Fruit fly (Drosophila melanogaster) whole organism, adult: ENCODE measurements around the gene CG7916.

Experiments
- CG11617 ChIP-seq: fragments of 200-800 bp; sonication (Bioruptor generic); optimal IDR thresholded peaks from 2 replicates; lab custom pipeline; 2017; ENCODE audit warnings: mild to moderate bottlenecking, missing biosample characterization, missing genetic modification reagents, missing genetic modification characterization
- CG14711 ChIP-seq: fragments of 200-800 bp; sonication (Bioruptor generic); optimal IDR thresholded peaks from 2 replicates; lab custom pipeline; 2018; ENCODE audit warnings: missing biosample characterization, mild to moderate bottlenecking, missing genetic modification characterization, moderate library complexity
- CG33017 ChIP-seq: fragments of 200-800 bp; sonication (Bioruptor generic); optimal IDR thresholded peaks from 2 replicates; lab custom pipeline; 2018; ENCODE audit warnings: missing biosample characterization, mild to moderate bottlenecking, missing genetic modification characterization, moderate library complexity
- CG5204 ChIP-seq: fragments of 200-800 bp; sonication (Bioruptor generic); optimal IDR thresholded peaks from 2 replicates; lab custom pipeline; 2016; ENCODE audit warnings: missing biosample characterization, missing genetic modification characterization
- CG7045 ChIP-seq: fragments of 200-800 bp; sonication (Bioruptor generic); optimal IDR thresholded peaks from 2 replicates; lab custom pipeline; 2017; ENCODE audit warnings: missing biosample characterization, mild to moderate bottlenecking, missing genetic modification characterization
- CG7101 ChIP-seq: fragments of 200-800 bp; sonication (Bioruptor generic); optimal IDR thresholded peaks from 2 replicates; lab custom pipeline; 2018; ENCODE audit warnings: missing biosample characterization, mild to moderate bottlenecking, missing genetic modification characterization, moderate library complexity
- Crg-1 ChIP-seq: fragments of 200-800 bp; sonication (Bioruptor generic); optimal IDR thresholded peaks from 2 replicates; lab custom pipeline; 2016; ENCODE audit warnings: missing biosample characterization, missing genetic modification characterization
- Mnt ChIP-seq: fragments of 200-800 bp; sonication (Bioruptor generic); optimal IDR thresholded peaks from 2 replicates; lab custom pipeline; 2016; ENCODE audit warnings: missing biosample characterization, mild to moderate bottlenecking, missing genetic modification characterization
- cic ChIP-seq: fragments of 200-800 bp; sonication (Bioruptor generic); optimal IDR thresholded peaks from 2 replicates; lab custom pipeline; 2017; ENCODE audit warnings: missing biosample characterization, mild to moderate bottlenecking, missing genetic modification characterization, moderate library complexity
- kay ChIP-seq: fragments of 200-800 bp; sonication (Bioruptor generic); peaks from one replicate; lab custom pipeline; 2016; ENCODE audit warnings: missing biosample characterization, missing genetic modification characterization, borderline replicate concordance
- ovo ChIP-seq: fragments of 200-800 bp; sonication (Bioruptor generic); optimal IDR thresholded peaks from 2 replicates; lab custom pipeline; 2016; ENCODE audit warnings: missing biosample characterization, missing genetic modification characterization
- pad ChIP-seq: fragments of 200-800 bp; sonication (Bioruptor generic); optimal IDR thresholded peaks from 3 replicates; lab custom pipeline; 2017; ENCODE audit warnings: missing biosample characterization, missing genetic modification characterization, mild to moderate bottlenecking, moderate library complexity, missing genetic modification reagents
- tj ChIP-seq: fragments of 200-800 bp; sonication (Bioruptor generic); optimal IDR thresholded peaks from 3 replicates; lab custom pipeline; 2017; ENCODE audit warnings: missing biosample characterization, mild to moderate bottlenecking, missing genetic modification characterization, moderate library complexity

DNA sequence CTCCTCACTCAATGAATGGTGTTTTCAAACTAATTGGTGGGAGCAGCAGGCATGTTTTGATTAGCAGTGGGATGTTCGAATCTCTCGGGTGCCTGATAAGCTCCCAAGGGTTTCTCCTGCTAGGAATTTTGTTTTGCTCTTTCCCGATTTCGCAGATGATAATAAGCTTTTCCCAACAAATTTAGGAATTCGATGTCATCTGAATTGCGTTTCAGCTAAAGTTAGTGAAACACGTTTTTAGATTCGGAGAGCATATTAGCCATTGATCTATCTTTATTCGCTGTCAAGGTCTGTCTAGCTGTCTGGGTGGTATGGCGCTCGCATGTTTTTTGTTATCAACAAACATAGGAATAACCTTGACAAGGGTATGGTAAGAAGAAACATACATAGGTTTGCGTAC, 5.0 kb upstream of the CG7916 start, which contains the start of gene CG33307:
- no peak for TF ChIP-seq kay (GFP tag; lab: Kevin White, UChicago)
- TF ChIP-seq CG11617 (GFP tag; lab: Kevin White, UChicago), result no peak
- TF ChIP-seq CG7101 (tag; lab: Kevin White, UChicago), result no peak
- TF ChIP-seq ovo (GFP tag; lab: Kevin White, UChicago), result no peak
- TF ChIP-seq Mnt, result no peak
- TF ChIP-seq CG5204, result no peak
- no peak for TF ChIP-seq CG33017 (tag; lab: Kevin White, UChicago)
- no peak for TF ChIP-seq CG14711 (tag; lab: Kevin White, UChicago)
- TF ChIP-seq pad, result no peak
- TF ChIP-seq Crg-1 (GFP tag; lab: Kevin White, UChicago), result no peak
- TF ChIP-seq cic (GFP tag; lab: Kevin White, UChicago), result no peak
- TF ChIP-seq tj (GFP tag; lab: Kevin White, UChicago), result no peak
- no peak for TF ChIP-seq CG7045
